Fruit fly (Drosophila melanogaster): ENCODE data around the gene S6kII.
A peak's percentile ranks its signal among the peaks of the same experiment; 100 is the strongest.

Gene S6kII

DNA sequence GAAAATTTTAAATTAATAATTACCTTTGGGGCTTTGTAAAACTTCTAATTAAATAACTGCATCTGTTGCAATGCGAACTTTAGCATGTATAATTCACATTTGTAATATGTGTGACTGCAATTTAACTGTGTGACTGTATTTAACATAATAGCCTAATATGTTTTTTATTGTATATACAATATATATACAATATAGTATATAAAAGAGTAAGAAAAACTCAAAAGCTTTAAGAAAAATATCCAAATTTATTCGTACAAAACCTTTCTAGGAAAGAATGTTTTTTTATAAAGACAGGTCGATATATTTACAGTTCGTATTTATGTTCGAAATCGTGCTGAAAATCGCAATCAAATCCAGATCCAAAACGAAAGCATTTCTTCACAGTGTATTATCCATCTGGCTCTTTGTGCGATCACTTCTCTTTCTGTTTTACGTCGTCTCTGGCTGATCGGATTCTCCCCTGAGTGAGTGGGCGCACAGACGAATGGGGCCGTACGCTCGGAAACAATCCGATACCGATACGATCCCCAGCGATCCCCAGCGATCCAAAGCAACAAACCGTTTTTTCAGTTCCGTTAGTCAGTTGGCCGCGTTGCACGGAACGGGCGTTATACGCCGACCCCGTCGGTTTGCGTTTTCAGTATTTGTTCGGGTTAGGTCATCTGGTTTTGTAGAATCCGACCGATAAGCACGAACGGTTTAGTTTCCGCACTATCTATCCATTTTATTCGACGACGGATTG is 38.6 kb upstream of the S6kII start (continued):
- TF ChIP-seq CG17361 (GFP tag; IDR thresholded peaks at IDR 0.05) (peak; percentile 79), CG10321 (GFP tag; IDR thresholded peaks at IDR 0.05) (no peak), CG14050 (GFP tag; IDR thresholded peaks at IDR 0.05) (no peak), Bgb (GFP tag; IDR thresholded peaks at IDR 0.05; ENCODE audit: partially characterized antibody) (peak; percentile 23; the same call in 1 of the 2 replicates), caup (GFP tag; optimal IDR thresholded peaks at IDR 0.05; ENCODE audit: severe bottlenecking) (peak; percentile 17), Bdp1 (GFP tag; optimal IDR thresholded peaks at IDR 0.05) (no peak), CG1603 (tag; optimal IDR thresholded peaks at IDR 0.05) (no peak), lilli (GFP tag; optimal IDR thresholded peaks at IDR 0.05) (peak; percentile 12), onecut (GFP tag; IDR thresholded peaks at IDR 0.05) (no peak), CG3407 (GFP tag; optimal IDR thresholded peaks at IDR 0.05) (peak; percentile 20), HLHmδ (GFP tag; optimal IDR thresholded peaks at IDR 0.05) (no peak), CG6272 (GFP tag; IDR thresholded peaks at IDR 0.05) (no peak), row (GFP tag; IDR thresholded peaks at IDR 0.05) (peak; percentile 73), ci (GFP tag; IDR thresholded peaks at IDR 0.05) (peak; percentile 49; the same call in 2 of the 3 replicates), Hmx (GFP tag; optimal IDR thresholded peaks at IDR 0.05) (no peak), CG3726 (GFP tag; IDR thresholded peaks at IDR 0.05) (no peak), CG4820 (GFP tag; optimal IDR thresholded peaks at IDR 0.05) (peak; percentile 39), dmrt99B (tag; optimal IDR thresholded peaks at IDR 0.05) (peak; percentile 66), CG3163 (GFP tag; optimal IDR thresholded peaks at IDR 0.05) (peak; percentile 38), ro (GFP tag; IDR thresholded peaks at IDR 0.05) (no peak), CG11456 (GFP tag; IDR thresholded peaks at IDR 0.05) (no peak), CG5180 (GFP tag; optimal IDR thresholded peaks at IDR 0.05) (peak; percentile 37), CG15601 (tag; optimal IDR thresholded peaks at IDR 0.05) (peak; percentile 16), unpg (GFP tag; optimal IDR thresholded peaks at IDR 0.05) (peak; percentile 44), lmd (GFP tag; IDR thresholded peaks at IDR 0.05) (peak; percentile 50; the same call in 1 of the 2 replicates), Eip74EF (GFP tag; optimal IDR thresholded peaks at IDR 0.05) (no peak), CG7839 (tag; optimal IDR thresholded peaks at IDR 0.05) (peak; percentile 74), pzg (GFP tag; optimal IDR thresholded peaks at IDR 0.05) (no peak), gt (GFP tag; IDR thresholded peaks at IDR 0.05) (no peak), Stat92E (GFP tag; optimal IDR thresholded peaks at IDR 0.05) (no peak), eve (GFP tag; optimal IDR thresholded peaks at IDR 0.05) (peak in 1 of 2 experiments; percentile 7), mirr (GFP tag; optimal IDR thresholded peaks at IDR 0.05) (peak; percentile 33), CG6683 (GFP tag; optimal IDR thresholded peaks at IDR 0.05) (peak; percentile 23), Dref (GFP tag; IDR thresholded peaks at IDR 0.05) (no peak), klu (GFP tag; IDR thresholded peaks at IDR 0.05) (no peak; the same call in 1 of the 2 replicates), CG12155 (GFP tag; optimal IDR thresholded peaks at IDR 0.05) (peak; percentile 41), oc (tag; optimal IDR thresholded peaks at IDR 0.05) (no peak), CG10274 (GFP tag; optimal IDR thresholded peaks at IDR 0.05) (peak; percentile 42), CG17612 (GFP tag; IDR thresholded peaks at IDR 0.05) (no peak), CHES-1-like (GFP tag; optimal IDR thresholded peaks at IDR 0.05) (no peak), CG10209 (GFP tag; optimal IDR thresholded peaks at IDR 0.05) (peak; percentile 73), CG8944 (GFP tag; optimal IDR thresholded peaks at IDR 0.05) (no peak), Xbp1 (GFP tag; optimal IDR thresholded peaks at IDR 0.05) (peak; percentile 55), CG9932 (GFP tag; IDR thresholded peaks at IDR 0.05) (peak; percentile 54; the same call in 1 of the 2 replicates), CG17186 (GFP tag; optimal IDR thresholded peaks at IDR 0.05) (no peak), cg (GFP tag; optimal IDR thresholded peaks at IDR 0.05) (no peak), CG11093 (GFP tag; IDR thresholded peaks at IDR 0.05) (no peak), ranshi (GFP tag; IDR thresholded peaks at IDR 0.05) (no peak; the same call in 1 of the 2 replicates), gcm2 (GFP tag; optimal IDR thresholded peaks at IDR 0.05) (no peak)
